Fruit fly (Drosophila melanogaster): ENCODE measurements around the gene CG45690.

The CG45690 gene

DNA sequence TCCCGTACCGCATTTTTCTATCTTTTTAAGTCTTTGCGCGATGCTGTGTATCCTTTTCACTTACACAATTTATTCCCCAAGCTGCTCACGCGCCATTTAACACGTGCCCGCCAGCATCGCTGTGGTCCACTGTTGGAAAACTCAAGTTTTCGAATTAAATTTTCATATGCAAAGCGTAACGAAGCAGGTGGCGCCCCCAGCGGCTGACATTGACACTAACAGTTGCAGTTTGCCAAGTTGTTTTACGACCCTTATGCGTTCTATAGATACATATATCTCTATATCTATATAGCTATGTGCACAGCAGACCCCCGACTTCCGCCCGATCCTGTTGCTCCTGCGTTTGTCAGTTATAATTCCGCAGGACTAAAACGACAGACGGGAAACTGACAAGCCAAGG is 32.1 kb upstream of the CG45690 start:
- TF ChIP-seq rn (GFP tag; IDR thresholded peaks at IDR 0.05), result no peak
- no peak for TF ChIP-seq CG17806 (tag; optimal IDR thresholded peaks at IDR 0.05)
- no peak for TF ChIP-seq gl (tag; optimal IDR thresholded peaks at IDR 0.05)

- TF ChIP-seq EcR (GFP tag; optimal IDR thresholded peaks at IDR 0.05), result no peak
- no peak for TF ChIP-seq Pif1B (GFP tag; optimal IDR thresholded peaks at IDR 0.05)
- TF ChIP-seq gl (tag; optimal IDR thresholded peaks at IDR 0.05), result no peak
- no peak for TF ChIP-seq rn (GFP tag; IDR thresholded peaks at IDR 0.05)
- TF ChIP-seq CG13204 (GFP tag; optimal IDR thresholded peaks at IDR 0.05), result no peak
- TF ChIP-seq CG12605 (GFP tag; IDR thresholded peaks at IDR 0.05), result no peak
- TF ChIP-seq D1 (tag; optimal IDR thresholded peaks at IDR 0.05), result no peak
- no peak for TF ChIP-seq CG15710 (tag; optimal IDR thresholded peaks at IDR 0.05)
- TF ChIP-seq CG8159 (tag; optimal IDR thresholded peaks at IDR 0.05), result peak; percentile 51
- TF ChIP-seq CG8301 (tag; optimal IDR thresholded peaks at IDR 0.05), result no peak
- TF ChIP-seq CG32121 (GFP tag; IDR thresholded peaks at IDR 0.05), result no peak
- no peak for TF ChIP-seq CG17806 (tag; optimal IDR thresholded peaks at IDR 0.05)
- TF ChIP-seq CG4496 (GFP tag; IDR thresholded peaks at IDR 0.05), result 0 out of 3 replicates have a peak, but pooled peaks have one; percentile 15
- peak; percentile 26 for TF ChIP-seq CG14655 (GFP tag; optimal IDR thresholded peaks at IDR 0.05)
- no peak for TF ChIP-seq Snoo (tag; optimal IDR thresholded peaks at IDR 0.05)
- peak; percentile 25 for TF ChIP-seq CG34367 (tag; optimal IDR thresholded peaks at IDR 0.05)
- no peak for TF ChIP-seq CG10348 (GFP tag; IDR thresholded peaks at IDR 0.05)
- no peak for TF ChIP-seq Pif1A (GFP tag; optimal IDR thresholded peaks at IDR 0.05)
- no peak for TF ChIP-seq fd96Ca (GFP tag; IDR thresholded peaks at IDR 0.05)
- no peak for TF ChIP-seq Ets98B (GFP tag; IDR thresholded peaks at IDR 0.05)
- TF ChIP-seq CG9948 (tag; optimal IDR thresholded peaks at IDR 0.05), result no peak
These were observed 25.4 kb upstream of the CG45690 start for dm6 chr2L:10632702-10633101.

DNA sequence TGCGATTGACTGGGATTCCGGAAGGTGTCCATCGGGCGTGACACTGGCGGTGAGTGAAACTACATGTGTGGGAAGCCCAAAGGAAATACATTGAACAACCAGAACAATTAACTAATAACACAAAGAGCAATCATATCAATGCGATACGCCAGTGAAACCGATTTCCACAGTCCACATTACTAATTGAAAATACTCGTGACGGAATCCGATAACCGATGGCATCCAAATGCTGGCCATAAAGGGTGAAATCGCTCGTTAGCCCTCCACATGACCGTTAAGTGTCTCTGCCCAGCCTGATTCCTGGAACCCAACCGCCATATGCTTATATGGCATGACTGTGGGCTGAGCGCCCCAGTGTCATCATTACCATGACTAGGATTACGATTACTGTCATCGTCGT is 19.7 kb upstream of the CG45690 start, which contains the start of gene CG7329:
Gene CG7329, minus strand, starts transcription at position 101 of the 400 bp plus-strand sequence.
- no peak for TF ChIP-seq CG17806 (tag; optimal IDR thresholded peaks at IDR 0.05)
- TF ChIP-seq Pif1A (GFP tag; optimal IDR thresholded peaks at IDR 0.05), result no peak
- TF ChIP-seq CG8159 (tag; optimal IDR thresholded peaks at IDR 0.05), result no peak
- no peak for TF ChIP-seq Pif1B (GFP tag; optimal IDR thresholded peaks at IDR 0.05)
- TF ChIP-seq CG10348 (GFP tag; IDR thresholded peaks at IDR 0.05), result no peak
- no peak for TF ChIP-seq CG32121 (GFP tag; IDR thresholded peaks at IDR 0.05)
- TF ChIP-seq D1 (tag; optimal IDR thresholded peaks at IDR 0.05), result no peak
- TF ChIP-seq rn (GFP tag; IDR thresholded peaks at IDR 0.05), result no peak
- TF ChIP-seq CG9948 (tag; optimal IDR thresholded peaks at IDR 0.05), result no peak
- no peak for TF ChIP-seq CG14655 (GFP tag; optimal IDR thresholded peaks at IDR 0.05)
- TF ChIP-seq CG12605 (GFP tag; IDR thresholded peaks at IDR 0.05), result no peak
- no peak for TF ChIP-seq CG34367 (tag; optimal IDR thresholded peaks at IDR 0.05)
- no peak for TF ChIP-seq fd96Ca (GFP tag; IDR thresholded peaks at IDR 0.05)
- TF ChIP-seq CG4496 (GFP tag; IDR thresholded peaks at IDR 0.05), result no peak
- TF ChIP-seq CG15710 (tag; optimal IDR thresholded peaks at IDR 0.05), result no peak
- TF ChIP-seq Snoo (tag; optimal IDR thresholded peaks at IDR 0.05), result no peak
- no peak for TF ChIP-seq CG8301 (tag; optimal IDR thresholded peaks at IDR 0.05)
- no peak for TF ChIP-seq gl (tag; optimal IDR thresholded peaks at IDR 0.05)
- no peak for TF ChIP-seq EcR (GFP tag; optimal IDR thresholded peaks at IDR 0.05)
- no peak for TF ChIP-seq Ets98B (GFP tag; IDR thresholded peaks at IDR 0.05)

- no peak for TF ChIP-seq CG8159 (tag; optimal IDR thresholded peaks at IDR 0.05)
- TF ChIP-seq rn (GFP tag; IDR thresholded peaks at IDR 0.05), result no peak
- TF ChIP-seq Ets98B (GFP tag; IDR thresholded peaks at IDR 0.05), result no peak
- no peak for TF ChIP-seq CG15710 (tag; optimal IDR thresholded peaks at IDR 0.05)
- no peak for TF ChIP-seq CG17806 (tag; optimal IDR thresholded peaks at IDR 0.05)
- TF ChIP-seq CG4496 (GFP tag; IDR thresholded peaks at IDR 0.05), result no peak
- no peak for TF ChIP-seq CG32121 (GFP tag; IDR thresholded peaks at IDR 0.05)
- no peak for TF ChIP-seq Pif1B (GFP tag; optimal IDR thresholded peaks at IDR 0.05)
- no peak for TF ChIP-seq EcR (GFP tag; optimal IDR thresholded peaks at IDR 0.05)
- no peak for TF ChIP-seq D1 (tag; optimal IDR thresholded peaks at IDR 0.05)
- no peak for TF ChIP-seq CG12605 (GFP tag; IDR thresholded peaks at IDR 0.05)
- no peak for TF ChIP-seq Pif1A (GFP tag; optimal IDR thresholded peaks at IDR 0.05)
- no peak for TF ChIP-seq CG9948 (tag; optimal IDR thresholded peaks at IDR 0.05)
- TF ChIP-seq fd96Ca (GFP tag; IDR thresholded peaks at IDR 0.05), result no peak
- TF ChIP-seq CG10348 (GFP tag; IDR thresholded peaks at IDR 0.05), result no peak
- no peak for TF ChIP-seq gl (tag; optimal IDR thresholded peaks at IDR 0.05)
- TF ChIP-seq Snoo (tag; optimal IDR thresholded peaks at IDR 0.05), result no peak
- no peak for TF ChIP-seq CG34367 (tag; optimal IDR thresholded peaks at IDR 0.05)
- TF ChIP-seq CG13204 (GFP tag; optimal IDR thresholded peaks at IDR 0.05), result no peak
- TF ChIP-seq CG14655 (GFP tag; optimal IDR thresholded peaks at IDR 0.05), result no peak
These were observed 18.4 kb upstream of the CG45690 start, which contains the start of gene CG31872 for dm6 chr2L:10639631-10640030. Gene CG31872, plus strand, starts transcription at chr2L:10639931.

DNA sequence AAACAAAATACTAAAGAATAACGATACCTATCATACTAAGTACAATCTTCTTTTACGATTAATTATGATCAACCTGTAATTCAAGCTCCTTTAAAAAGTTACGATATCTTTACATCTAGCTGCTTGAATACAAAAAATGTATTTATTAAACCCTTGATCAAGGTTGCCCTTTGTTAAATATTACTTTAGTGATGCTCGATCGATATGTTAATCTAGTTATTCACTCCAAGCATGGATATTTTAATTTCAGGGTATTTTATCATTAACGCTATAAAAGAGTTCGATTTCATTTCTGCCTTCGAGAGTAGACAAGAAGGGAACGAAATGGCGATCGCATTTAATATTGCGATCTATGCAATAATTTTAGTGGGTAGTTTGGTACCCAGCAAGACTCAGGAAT is 14.4 kb upstream of the CG45690 start, which contains the start of gene CG18284:
Gene CG18284, plus strand, starts transcription at position 301 of the 400 bp plus-strand sequence.
- TF ChIP-seq Snoo (tag; optimal IDR thresholded peaks at IDR 0.05) (no peak), Pif1A (GFP tag; optimal IDR thresholded peaks at IDR 0.05) (no peak), CG9948 (tag; optimal IDR thresholded peaks at IDR 0.05) (no peak), fd96Ca (GFP tag; IDR thresholded peaks at IDR 0.05) (no peak), CG8159 (tag; optimal IDR thresholded peaks at IDR 0.05) (no peak), D1 (tag; optimal IDR thresholded peaks at IDR 0.05) (no peak), CG4496 (GFP tag; IDR thresholded peaks at IDR 0.05) (no peak), CG32121 (GFP tag; IDR thresholded peaks at IDR 0.05) (no peak), rn (GFP tag; IDR thresholded peaks at IDR 0.05) (no peak), EcR (GFP tag; optimal IDR thresholded peaks at IDR 0.05) (no peak), CG13204 (GFP tag; optimal IDR thresholded peaks at IDR 0.05) (no peak), Pif1B (GFP tag; optimal IDR thresholded peaks at IDR 0.05) (no peak), Ets98B (GFP tag; IDR thresholded peaks at IDR 0.05) (no peak), CG12605 (GFP tag; IDR thresholded peaks at IDR 0.05) (no peak), CG34367 (tag; optimal IDR thresholded peaks at IDR 0.05) (no peak)

DNA sequence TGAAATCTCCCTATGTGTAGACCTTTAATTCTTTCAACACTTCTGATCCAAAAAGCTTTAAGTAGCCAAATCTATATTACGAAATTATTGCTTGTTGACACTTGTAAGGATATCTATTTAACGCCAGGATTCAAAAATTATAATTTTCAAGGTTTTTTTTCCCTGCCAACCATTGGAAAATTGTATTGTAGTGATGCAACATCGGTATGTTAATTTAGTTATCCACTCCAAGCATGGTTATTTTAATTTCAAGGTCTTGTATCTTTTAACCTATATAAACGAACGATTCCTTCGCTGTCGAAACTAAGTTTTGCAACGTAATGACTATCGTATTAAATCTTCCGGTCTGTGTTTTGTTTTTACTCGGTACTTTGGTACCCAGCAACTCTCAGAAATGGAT is 12.0 kb upstream of the CG45690 start, which contains the start of gene CG17097:
Gene CG17097, plus strand, starts transcription at position 301 of the 400 bp plus-strand sequence.
- no peak for TF ChIP-seq CG4496 (GFP tag; IDR thresholded peaks at IDR 0.05)
- TF ChIP-seq fd96Ca (GFP tag; IDR thresholded peaks at IDR 0.05), result no peak
- TF ChIP-seq EcR (GFP tag; optimal IDR thresholded peaks at IDR 0.05), result no peak
- TF ChIP-seq gl (tag; optimal IDR thresholded peaks at IDR 0.05), result no peak
- TF ChIP-seq D1 (tag; optimal IDR thresholded peaks at IDR 0.05), result no peak
- no peak for TF ChIP-seq Pif1B (GFP tag; optimal IDR thresholded peaks at IDR 0.05)
- TF ChIP-seq CG17806 (tag; optimal IDR thresholded peaks at IDR 0.05), result no peak
- no peak for TF ChIP-seq Ets98B (GFP tag; IDR thresholded peaks at IDR 0.05)
- no peak for TF ChIP-seq CG32121 (GFP tag; IDR thresholded peaks at IDR 0.05)
- TF ChIP-seq CG14655 (GFP tag; optimal IDR thresholded peaks at IDR 0.05), result no peak
- TF ChIP-seq CG8301 (tag; optimal IDR thresholded peaks at IDR 0.05), result no peak
- no peak for TF ChIP-seq CG8159 (tag; optimal IDR thresholded peaks at IDR 0.05)
- TF ChIP-seq Pif1A (GFP tag; optimal IDR thresholded peaks at IDR 0.05), result no peak
- TF ChIP-seq CG15710 (tag; optimal IDR thresholded peaks at IDR 0.05), result no peak
- no peak for TF ChIP-seq CG12605 (GFP tag; IDR thresholded peaks at IDR 0.05)
- no peak for TF ChIP-seq CG9948 (tag; optimal IDR thresholded peaks at IDR 0.05)

Measured in whole organism, pupa.